Worm (Caenorhabditis elegans): Measurements from ENCODE around the gene K01D12.20.

K01D12.20 gene

ce11 chrV:12410416-12411001 lies 9.9 kb upstream of the K01D12.20 start, which contains the start of gene hrg-2:
TSS of gene hrg-2 (minus strand) at chrV:12410513.
- TF ChIP-seq hrde-1 (tag; optimal IDR thresholded peaks at IDR 0.05; ENCODE audit: borderline replicate concordance) = no peak
- TF ChIP-seq tbp1 (GFP tag; optimal IDR thresholded peaks at IDR 0.05) = no peak
- no peak for TF ChIP-seq F23B12.7 (tag; optimal IDR thresholded peaks at IDR 0.05; ENCODE audit: insufficient read depth)
- no peak for TF ChIP-seq F39B2.1 (GFP tag; IDR thresholded peaks at IDR 0.05)
- no peak for TF ChIP-seq ceh-79 (tag; optimal IDR thresholded peaks at IDR 0.05)
- no peak for TF ChIP-seq ztf-6 (GFP tag; IDR thresholded peaks at IDR 0.05)
- TF ChIP-seq nfya-2 (GFP tag; IDR thresholded peaks at IDR 0.05) = no peak
- TF ChIP-seq ztf-22 (GFP tag; optimal IDR thresholded peaks at IDR 0.05) = no peak
- TF ChIP-seq ztf-3 (GFP tag; optimal IDR thresholded peaks at IDR 0.05) = no peak
- TF ChIP-seq attf-6 (GFP tag; IDR thresholded peaks at IDR 0.05) = no peak
- TF ChIP-seq attf-5 (GFP tag; optimal IDR thresholded peaks at IDR 0.05) = no peak
- TF ChIP-seq T07F8.4 (tag; optimal IDR thresholded peaks at IDR 0.05) = no peak
- TF ChIP-seq mxl-1 (tag; optimal IDR thresholded peaks at IDR 0.05) = no peak
- no peak for TF ChIP-seq nfyb-1 (GFP tag; IDR thresholded peaks at IDR 0.05)
- TF ChIP-seq dpl-1 (GFP tag; optimal IDR thresholded peaks at IDR 0.05) = no peak
- no peak for TF ChIP-seq ztf-28 (GFP tag; IDR thresholded peaks at IDR 0.05)
- no peak for TF ChIP-seq rcor-1 (GFP tag; IDR thresholded peaks at IDR 0.05)

ce11 chrV:12408996-12409395 lies 8.4 kb upstream of the K01D12.20 start:
- no peak for TF ChIP-seq cebp-1 (GFP tag; IDR thresholded peaks at IDR 0.05)
- TF ChIP-seq cebp-1 (tag; optimal IDR thresholded peaks at IDR 0.05) = peak; percentile 83
- TF ChIP-seq hmg-1.2 (GFP tag; IDR thresholded peaks at IDR 0.05) = peak; percentile 39; the same call in 1 of the 2 replicates
- TF ChIP-seq unc-62 (GFP tag; optimal IDR thresholded peaks at IDR 0.05) = no peak
- TF ChIP-seq ztf-18 (tag; optimal IDR thresholded peaks at IDR 0.05) = no peak
- TF ChIP-seq nhr-80 (tag; optimal IDR thresholded peaks at IDR 0.05) = peak; percentile 6

- TF ChIP-seq ceh-91 (GFP tag; IDR thresholded peaks at IDR 0.05) (no peak), attf-6 (GFP tag; IDR thresholded peaks at IDR 0.05) (no peak), lin-35 (GFP tag; optimal IDR thresholded peaks at IDR 0.05) (no peak)
Measured at ce11 chrV:12408525-12408924, 7.9 kb upstream of the K01D12.20 start, which contains the start of gene cdr-4. TSS of gene cdr-4 (minus strand) at chrV:12408625.

- peak; percentile 49 for TF ChIP-seq egrh-3 (GFP tag; IDR thresholded peaks at IDR 0.05)
- peak; percentile 20 for TF ChIP-seq gei-17 (GFP tag; optimal IDR thresholded peaks at IDR 0.05)
- no peak for TF ChIP-seq K11D2.4 (GFP tag; IDR thresholded peaks at IDR 0.05)
- no peak for TF ChIP-seq efl-1 (GFP tag; optimal IDR thresholded peaks at IDR 0.05)
Measured at ce11 chrV:12406514-12406913, 5.9 kb upstream of the K01D12.20 start.

ce11 chrV:12405929-12406328 lies 5.3 kb upstream of the K01D12.20 start, which contains the start of gene K01D12.10:
TSS of gene K01D12.10 (plus strand) at chrV:12406229.
- TF ChIP-seq lin-40 (tag; optimal IDR thresholded peaks at IDR 0.05) (no peak), Y79H2A.3 (GFP tag; conservative IDR thresholded peaks at IDR 0.05) (no peak), egl-18 (GFP tag; IDR thresholded peaks at IDR 0.05) (no peak), lin-54 (GFP tag; optimal IDR thresholded peaks at IDR 0.05) (no peak)

Measured in whole organism, young adult.